Worm (Caenorhabditis elegans) whole organism, midembryonic: ENCODE measurements around the gene M01B2.12.

Experiments
- T22C8.4 ChIP-seq: fragments of 200-800 bp; sonication (Bioruptor generic); IDR thresholded peaks from 2 replicates; pipeline ENCODE4 v1.3.6; 2022; ENCODE audit warnings: missing genetic modification characterization, missing compliant biosample characterization
- cog-1 ChIP-seq: sonication (generic microtip); optimal IDR thresholded peaks from 2 replicates; lab custom pipeline; 2016; ENCODE audit warnings: missing genetic modification characterization, missing compliant biosample characterization
- flt-1 ChIP-seq: fragments of 200-800 bp; sonication (Bioruptor generic); IDR thresholded peaks from 2 replicates; pipeline ENCODE4 v1.3.6; 2022; ENCODE audit warnings: missing genetic modification characterization, missing compliant biosample characterization
- klf-2 ChIP-seq: fragments of 200-800 bp; sonication (Bioruptor generic); conservative IDR thresholded peaks from 2 replicates; pipeline ENCODE4 v1.3.6; 2022; ENCODE audit warnings: missing genetic modification reagents, missing genetic modification characterization, missing compliant biosample characterization
- med-1 ChIP-seq: sonication (generic microtip); optimal IDR thresholded peaks from 2 replicates; lab custom pipeline; 2017; ENCODE audit warnings: missing genetic modification characterization, mild to moderate bottlenecking, missing compliant biosample characterization, antibody characterized with exemption, missing genetic modification reagents; ENCODE audit not compliant: insufficient read depth
- ref-1 ChIP-seq: fragments of 200-800 bp; sonication (Bioruptor generic); conservative IDR thresholded peaks from 2 replicates; pipeline ENCODE4 v1.3.6; 2022; ENCODE audit warnings: missing genetic modification reagents, missing genetic modification characterization, missing compliant biosample characterization
- tab-1 ChIP-seq: fragments of 200-800 bp; sonication (Bioruptor generic); IDR thresholded peaks from 2 replicates; pipeline ENCODE4 v1.3.6; 2022; ENCODE audit warnings: missing genetic modification characterization, missing compliant biosample characterization
- ztf-23 ChIP-seq: fragments of 200-800 bp; sonication (Bioruptor generic); IDR thresholded peaks from 2 replicates; pipeline ENCODE4 v1.3.6; 2022; ENCODE audit warnings: missing genetic modification reagents, missing genetic modification characterization, missing compliant biosample characterization
- ztf-29 ChIP-seq: fragments of 200-800 bp; sonication (Bioruptor generic); IDR thresholded peaks from 2 replicates; pipeline ENCODE4 v1.3.6; 2022; ENCODE audit warnings: missing genetic modification reagents, missing genetic modification characterization, missing compliant biosample characterization

- no peak for TF ChIP-seq cog-1
- no peak for TF ChIP-seq ztf-23 (GFP tag; lab: Robert Waterston, UW)
- TF ChIP-seq klf-2: no peak
- no peak for TF ChIP-seq tab-1 (GFP tag; lab: Robert Waterston, UW)
- no peak for TF ChIP-seq ref-1 (GFP tag; lab: Robert Waterston, UW)
- TF ChIP-seq ztf-29 (GFP tag; lab: Robert Waterston, UW): no peak
- TF ChIP-seq med-1 (GFP tag; lab: Kevin White, UChicago): no peak
- no peak for TF ChIP-seq flt-1 (GFP tag; lab: Robert Waterston, UW)
- TF ChIP-seq T22C8.4: no peak
Measured at ce11 chrV:15264131-15264530, at the start of gene M01B2.12.
